Worm (Caenorhabditis elegans) whole organism, dauer: ENCODE data around the gene clec-2.

Experiments
- unc-62 ChIP-seq: sonication (generic microtip); optimal IDR thresholded peaks from 2 replicates; lab custom pipeline; 2017; ENCODE audit warnings: missing biosample characterization, missing genetic modification reagents, missing genetic modification characterization

The clec-2 gene

ce11 chrII:3023381-3023935 is at the start of gene clec-2:
Gene clec-2 (minus strand): TSS chrII:3023431.
- TF ChIP-seq unc-62 (GFP tag; lab: Kevin White, UChicago) = no peak

ce11 chrII:3071012-3071749 is 48.0 kb upstream of the clec-2 start, which contains the start of gene Y25C1A.7:
Gene Y25C1A.7 (minus strand): TSS chrII:3071062.
- no peak for TF ChIP-seq unc-62 (GFP tag; lab: Kevin White, UChicago)

- TF ChIP-seq unc-62 (GFP tag; lab: Kevin White, UChicago) = no peak
These were observed 47.0 kb upstream of the clec-2 start for ce11 chrII:3070182-3070581.

ce11 chrII:3068646-3069045 is 45.4 kb upstream of the clec-2 start:
- TF ChIP-seq unc-62 (GFP tag; lab: Kevin White, UChicago) = no peak

- TF ChIP-seq unc-62 (GFP tag; lab: Kevin White, UChicago) = no peak
These were observed 44.7 kb upstream of the clec-2 start for ce11 chrII:3067896-3068295.

ce11 chrII:3067447-3067846 is 44.2 kb upstream of the clec-2 start:
- TF ChIP-seq unc-62 (GFP tag; lab: Kevin White, UChicago) = no peak

- TF ChIP-seq unc-62 (GFP tag; lab: Kevin White, UChicago) = no peak
These were observed 43.2 kb upstream of the clec-2 start for ce11 chrII:3066401-3066800.

ce11 chrII:3065086-3065485 is 41.9 kb upstream of the clec-2 start:
- TF ChIP-seq unc-62 (GFP tag; lab: Kevin White, UChicago) = no peak

ce11 chrII:3064631-3065030 is 41.4 kb upstream of the clec-2 start:
- no peak for TF ChIP-seq unc-62 (GFP tag; lab: Kevin White, UChicago)

- TF ChIP-seq unc-62 (GFP tag; lab: Kevin White, UChicago) = no peak
These were observed 40.8 kb upstream of the clec-2 start for ce11 chrII:3063984-3064383.

ce11 chrII:3063366-3063765 is 40.1 kb upstream of the clec-2 start:
- TF ChIP-seq unc-62 (GFP tag; lab: Kevin White, UChicago) = no peak

ce11 chrII:3062876-3063275 is 39.6 kb upstream of the clec-2 start:
- TF ChIP-seq unc-62 (GFP tag; lab: Kevin White, UChicago) = no peak

- TF ChIP-seq unc-62 (GFP tag; lab: Kevin White, UChicago) = no peak
These were observed 39.0 kb upstream of the clec-2 start for ce11 chrII:3062222-3062621.

ce11 chrII:3061605-3062004 is 38.4 kb upstream of the clec-2 start:
- no peak for TF ChIP-seq unc-62 (GFP tag; lab: Kevin White, UChicago)

ce11 chrII:3060782-3061181 is 37.6 kb upstream of the clec-2 start, which contains the start of gene Y25C1A.6:
Gene Y25C1A.6 (plus strand): TSS chrII:3061082.
- no peak for TF ChIP-seq unc-62 (GFP tag; lab: Kevin White, UChicago)

- no peak for TF ChIP-seq unc-62 (GFP tag; lab: Kevin White, UChicago)
These were observed 33.1 kb upstream of the clec-2 start, which contains the start of gene lin-8 for ce11 chrII:3056266-3056872. Gene lin-8 (plus strand): TSS chrII:3056822.
